Worm (Caenorhabditis elegans) whole organism, mixed stage, embryonic: ENCODE data around the gene nhr-197.

Experiments used
- M03D4.4 ChIP-seq: sonication (generic microtip); optimal IDR thresholded peaks from 2 replicates; lab custom pipeline; 2017; ENCODE audit warnings: mild to moderate bottlenecking, missing genetic modification characterization, missing compliant biosample characterization
- bed-3 ChIP-seq: fragments of 200-800 bp; sonication (Bioruptor generic); optimal IDR thresholded peaks from 3 replicates; lab custom pipeline; 2018; ENCODE audit warnings: mild to moderate bottlenecking, missing genetic modification characterization, moderate library complexity, missing compliant biosample characterization
- blmp-1 ChIP-seq: fragments of 150-350 bp; optimal IDR thresholded peaks from 2 replicates; lab custom pipeline; 2014; ENCODE audit warnings: missing biosample characterization, missing genetic modification characterization
- ceh-83 ChIP-seq: fragments of 200-800 bp; sonication (Bioruptor generic); optimal IDR thresholded peaks from 2 replicates; lab custom pipeline; 2018; ENCODE audit warnings: mild to moderate bottlenecking, missing genetic modification characterization, missing compliant biosample characterization
- ces-1 ChIP-seq: fragments of 150-350 bp; optimal IDR thresholded peaks from 2 replicates; lab custom pipeline; 2014; ENCODE audit warnings: missing biosample characterization, missing genetic modification reagents, missing genetic modification characterization
- elt-1 ChIP-seq: sonication (generic microtip); optimal IDR thresholded peaks from 2 replicates; lab custom pipeline; 2017; ENCODE audit warnings: missing genetic modification characterization, mild to moderate bottlenecking, missing compliant biosample characterization, antibody characterized with exemption, moderate library complexity, borderline replicate concordance; ENCODE audit not compliant: insufficient read depth
- elt-3 ChIP-seq: fragments of 150-350 bp; optimal IDR thresholded peaks from 2 replicates; lab custom pipeline; 2014; ENCODE audit warnings: missing biosample characterization, missing genetic modification characterization
- hlh-1 ChIP-seq: fragments of 150-350 bp; optimal IDR thresholded peaks from 2 replicates; lab custom pipeline; 2014; ENCODE audit warnings: missing biosample characterization, missing genetic modification reagents, missing genetic modification characterization
- lsy-2 ChIP-seq: fragments of 150-350 bp; optimal IDR thresholded peaks from 2 replicates; lab custom pipeline; 2014; ENCODE audit warnings: missing biosample characterization, missing genetic modification characterization
- mab-5 ChIP-seq: fragments of 150-350 bp; optimal IDR thresholded peaks from 2 replicates; lab custom pipeline; 2014; ENCODE audit warnings: missing biosample characterization, missing genetic modification characterization
- mls-2 ChIP-seq: sonication (generic microtip); optimal IDR thresholded peaks from 2 replicates; lab custom pipeline; 2016; ENCODE audit warnings: mild to moderate bottlenecking, missing genetic modification characterization, moderate library complexity, missing compliant biosample characterization
- nhr-2 ChIP-seq: fragments of 150-350 bp; optimal IDR thresholded peaks from 2 replicates; lab custom pipeline; 2014; ENCODE audit warnings: missing biosample characterization, missing genetic modification characterization
- nhr-76 ChIP-seq: sonication (generic microtip); optimal IDR thresholded peaks from 2 replicates; lab custom pipeline; 2017; ENCODE audit warnings: missing biosample characterization, missing genetic modification characterization
- pha-4 ChIP-seq: fragments of 150-350 bp; optimal IDR thresholded peaks from 2 replicates; lab custom pipeline; 2018; ENCODE audit warnings: missing biosample characterization, missing genetic modification reagents, missing genetic modification characterization
- sem-2 ChIP-seq: fragments of 200-800 bp; sonication (Bioruptor generic); optimal IDR thresholded peaks from 2 replicates; lab custom pipeline; 2018; ENCODE audit warnings: mild to moderate bottlenecking, missing genetic modification characterization, missing compliant biosample characterization
- sptf-1 ChIP-seq: sonication (generic microtip); optimal IDR thresholded peaks from 2 replicates; lab custom pipeline; 2017; ENCODE audit warnings: mild to moderate bottlenecking, missing genetic modification characterization, moderate library complexity, missing compliant biosample characterization
- tbx-8 ChIP-seq: fragments of 200-800 bp; sonication (Bioruptor generic); optimal IDR thresholded peaks from 2 replicates; lab custom pipeline; 2018; ENCODE audit warnings: mild to moderate bottlenecking, missing genetic modification characterization, moderate library complexity, missing compliant biosample characterization
- unc-120 ChIP-seq: sonication (generic microtip); optimal IDR thresholded peaks from 2 replicates; lab custom pipeline; 2017; ENCODE audit warnings: missing genetic modification characterization, missing compliant biosample characterization; ENCODE audit not compliant: poor library complexity, severe bottlenecking
- unc-62 ChIP-seq: fragments of 150-350 bp; optimal IDR thresholded peaks from 2 replicates; lab custom pipeline; 2014; ENCODE audit warnings: missing biosample characterization, missing genetic modification reagents, missing genetic modification characterization
- zip-8 ChIP-seq: fragments of 150-350 bp; optimal IDR thresholded peaks from 2 replicates; lab custom pipeline; 2014; ENCODE audit warnings: missing biosample characterization, missing genetic modification characterization
- ztf-11 ChIP-seq: fragments of 150-350 bp; optimal IDR thresholded peaks from 2 replicates; lab custom pipeline; 2014; ENCODE audit warnings: missing biosample characterization, missing genetic modification characterization

Gene nhr-197

ce11 chrV:15733568-15733967, 45.8 kb downstream of the nhr-197 start, which contains the start of gene T23D5.3:
Gene T23D5.3, minus strand, starts transcription at chrV:15733668.
- no peak for TF ChIP-seq ces-1 (GFP tag; lab: Kevin White, UChicago)
- TF ChIP-seq ceh-83, result no peak

DNA sequence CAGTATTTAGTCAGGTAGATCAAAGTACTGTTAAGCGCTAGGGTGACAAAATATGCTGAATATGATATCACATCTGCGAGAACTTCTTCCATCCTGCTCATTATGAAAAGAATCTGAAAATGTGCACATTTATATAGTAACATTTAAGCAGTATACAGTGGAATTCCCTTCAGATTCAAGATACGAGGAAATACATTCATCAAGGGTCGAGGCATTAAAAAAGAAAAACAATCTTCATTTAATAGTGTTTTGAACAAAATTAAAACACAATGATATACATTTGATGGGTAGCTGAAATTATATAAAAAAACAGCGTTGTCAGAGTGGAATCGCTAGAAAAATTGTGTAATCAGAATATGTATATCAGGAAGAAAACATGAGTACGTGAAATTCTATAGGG, 48.0 kb downstream of the nhr-197 start, which contains the start of gene str-27:
Gene str-27 (minus strand): TSS at position 101 of the 400 bp plus-strand sequence.
- no peak for TF ChIP-seq nhr-2 (tag; lab: Kevin White, UChicago)
- TF ChIP-seq pha-4, result no peak
- TF ChIP-seq sem-2 (GFP tag; lab: Kevin White, UChicago), result no peak
- TF ChIP-seq elt-1 (tag; lab: Kevin White, UChicago), result no peak
- no peak for TF ChIP-seq unc-62 (GFP tag; lab: Kevin White, UChicago)
- TF ChIP-seq mls-2, result no peak
- TF ChIP-seq lsy-2 (tag; lab: Kevin White, UChicago), result no peak
- no peak for TF ChIP-seq ztf-11
- TF ChIP-seq unc-120 (tag; lab: Kevin White, UChicago), result no peak
- TF ChIP-seq elt-3 (tag; lab: Kevin White, UChicago), result no peak
- TF ChIP-seq hlh-1 (tag; lab: Kevin White, UChicago), result no peak
- TF ChIP-seq tbx-8, result no peak
- TF ChIP-seq blmp-1, result no peak
- no peak for TF ChIP-seq zip-8 (tag; lab: Kevin White, UChicago)
- TF ChIP-seq nhr-76 (tag; lab: Kevin White, UChicago), result no peak
- TF ChIP-seq mab-5, result no peak
- no peak for TF ChIP-seq bed-3 (GFP tag; lab: Kevin White, UChicago)
- no peak for TF ChIP-seq sptf-1 (tag; lab: Kevin White, UChicago)
- no peak for TF ChIP-seq M03D4.4 (tag; lab: Kevin White, UChicago)
